Fruit fly (Drosophila melanogaster): Measurements from ENCODE around the gene CDK2AP1.

CDK2AP1 gene

dm6 chrX:11108845-11109450, 28.7 kb upstream of the CDK2AP1 start:
- peak; percentile 2 for TF ChIP-seq CG7101 (tag; optimal IDR thresholded peaks at IDR 0.05)
- peak; percentile 36 for TF ChIP-seq CG14711 (tag; optimal IDR thresholded peaks at IDR 0.05)
- TF ChIP-seq cnc (optimal IDR thresholded peaks at IDR 0.05): no peak
- no peak for TF ChIP-seq Clk (GFP tag; optimal IDR thresholded peaks at IDR 0.05)
- peak; percentile 2 for TF ChIP-seq pad (GFP tag; optimal IDR thresholded peaks at IDR 0.05)
- no peak for TF ChIP-seq CG5204 (GFP tag; optimal IDR thresholded peaks at IDR 0.05)
- no peak for TF ChIP-seq ovo (GFP tag; optimal IDR thresholded peaks at IDR 0.05)
- peak; percentile 20 for TF ChIP-seq Crg-1 (GFP tag; optimal IDR thresholded peaks at IDR 0.05)
- TF ChIP-seq bab1 (GFP tag; optimal IDR thresholded peaks at IDR 0.05): no peak
- no peak for TF ChIP-seq tj (GFP tag; optimal IDR thresholded peaks at IDR 0.05)
- no peak for TF ChIP-seq CG7045 (GFP tag; optimal IDR thresholded peaks at IDR 0.05)
- TF ChIP-seq cic (GFP tag; optimal IDR thresholded peaks at IDR 0.05): no peak
- TF ChIP-seq Hr96 (GFP tag; optimal IDR thresholded peaks at IDR 0.05): no peak
- TF ChIP-seq toe (GFP tag; optimal IDR thresholded peaks at IDR 0.05): no peak
- TF ChIP-seq Mnt (GFP tag; optimal IDR thresholded peaks at IDR 0.05): peak; percentile 100
- no peak for TF ChIP-seq kay (GFP tag; ENCODE audit: borderline replicate concordance)
- peak; percentile 22 for TF ChIP-seq CG33017 (tag; optimal IDR thresholded peaks at IDR 0.05)
- no peak for TF ChIP-seq CG12768 (GFP tag; optimal IDR thresholded peaks at IDR 0.05)
- no peak for TF ChIP-seq CG1620 (GFP tag; optimal IDR thresholded peaks at IDR 0.05)
- peak; percentile 12 for TF ChIP-seq CG11617 (GFP tag; optimal IDR thresholded peaks at IDR 0.05)

DNA sequence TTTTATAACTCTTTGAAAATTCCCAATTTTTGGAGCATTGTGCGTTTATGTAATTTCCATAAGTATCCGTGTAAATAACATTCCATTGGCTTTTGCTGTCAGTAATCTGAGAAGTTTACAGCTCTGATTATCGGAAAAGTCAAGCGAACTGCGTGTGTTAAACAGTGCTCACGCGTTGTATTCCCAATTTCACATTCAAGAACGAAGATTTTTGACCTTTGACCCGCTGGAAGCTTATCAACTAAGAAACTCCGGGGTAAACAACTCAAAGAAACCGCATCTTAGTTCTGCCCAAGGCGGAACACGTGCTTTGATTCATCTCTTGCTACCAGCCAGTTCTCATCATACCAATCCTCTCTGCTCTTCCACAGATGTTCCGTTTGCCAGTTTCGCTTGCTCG, 28.0 kb upstream of the CDK2AP1 start:
- TF ChIP-seq CG7101 (tag; optimal IDR thresholded peaks at IDR 0.05) (no peak), cnc (optimal IDR thresholded peaks at IDR 0.05) (no peak), bab1 (GFP tag; optimal IDR thresholded peaks at IDR 0.05) (no peak), CG11617 (GFP tag; optimal IDR thresholded peaks at IDR 0.05) (no peak), Hr96 (GFP tag; optimal IDR thresholded peaks at IDR 0.05) (no peak), Clk (GFP tag; optimal IDR thresholded peaks at IDR 0.05) (no peak), kay (GFP tag; ENCODE audit: borderline replicate concordance) (no peak), toe (GFP tag; optimal IDR thresholded peaks at IDR 0.05) (no peak), tj (GFP tag; optimal IDR thresholded peaks at IDR 0.05) (no peak), Mnt (GFP tag; optimal IDR thresholded peaks at IDR 0.05) (no peak), ovo (GFP tag; optimal IDR thresholded peaks at IDR 0.05) (no peak), CG5204 (GFP tag; optimal IDR thresholded peaks at IDR 0.05) (no peak)

- TF ChIP-seq CG5204 (GFP tag; optimal IDR thresholded peaks at IDR 0.05) (no peak), Hr96 (GFP tag; optimal IDR thresholded peaks at IDR 0.05) (no peak), Mnt (GFP tag; optimal IDR thresholded peaks at IDR 0.05) (no peak), CG1620 (GFP tag; optimal IDR thresholded peaks at IDR 0.05) (no peak), CG11617 (GFP tag; optimal IDR thresholded peaks at IDR 0.05) (no peak), cic (GFP tag; optimal IDR thresholded peaks at IDR 0.05) (no peak), CG7045 (GFP tag; optimal IDR thresholded peaks at IDR 0.05) (no peak), toe (GFP tag; optimal IDR thresholded peaks at IDR 0.05) (no peak), Crg-1 (GFP tag; optimal IDR thresholded peaks at IDR 0.05) (no peak), bab1 (GFP tag; optimal IDR thresholded peaks at IDR 0.05) (no peak), CG33017 (tag; optimal IDR thresholded peaks at IDR 0.05) (no peak), cnc (optimal IDR thresholded peaks at IDR 0.05) (no peak), Clk (GFP tag; optimal IDR thresholded peaks at IDR 0.05) (no peak), kay (GFP tag; ENCODE audit: borderline replicate concordance) (no peak), ovo (GFP tag; optimal IDR thresholded peaks at IDR 0.05) (no peak), pad (GFP tag; optimal IDR thresholded peaks at IDR 0.05) (no peak), CG7101 (tag; optimal IDR thresholded peaks at IDR 0.05) (no peak), CG12768 (GFP tag; optimal IDR thresholded peaks at IDR 0.05) (no peak), tj (GFP tag; optimal IDR thresholded peaks at IDR 0.05) (no peak), CG14711 (tag; optimal IDR thresholded peaks at IDR 0.05) (no peak)
Measured at dm6 chrX:11123561-11123960, 14.1 kb upstream of the CDK2AP1 start.

- TF ChIP-seq CG12768 (GFP tag; optimal IDR thresholded peaks at IDR 0.05) (no peak), Mnt (GFP tag; optimal IDR thresholded peaks at IDR 0.05) (peak; percentile 7)
Measured at dm6 chrX:11124126-11124748, 13.4 kb upstream of the CDK2AP1 start, which contains the start of gene CG11122. TSS of gene CG11122 (minus strand) at chrX:11124726.

DNA sequence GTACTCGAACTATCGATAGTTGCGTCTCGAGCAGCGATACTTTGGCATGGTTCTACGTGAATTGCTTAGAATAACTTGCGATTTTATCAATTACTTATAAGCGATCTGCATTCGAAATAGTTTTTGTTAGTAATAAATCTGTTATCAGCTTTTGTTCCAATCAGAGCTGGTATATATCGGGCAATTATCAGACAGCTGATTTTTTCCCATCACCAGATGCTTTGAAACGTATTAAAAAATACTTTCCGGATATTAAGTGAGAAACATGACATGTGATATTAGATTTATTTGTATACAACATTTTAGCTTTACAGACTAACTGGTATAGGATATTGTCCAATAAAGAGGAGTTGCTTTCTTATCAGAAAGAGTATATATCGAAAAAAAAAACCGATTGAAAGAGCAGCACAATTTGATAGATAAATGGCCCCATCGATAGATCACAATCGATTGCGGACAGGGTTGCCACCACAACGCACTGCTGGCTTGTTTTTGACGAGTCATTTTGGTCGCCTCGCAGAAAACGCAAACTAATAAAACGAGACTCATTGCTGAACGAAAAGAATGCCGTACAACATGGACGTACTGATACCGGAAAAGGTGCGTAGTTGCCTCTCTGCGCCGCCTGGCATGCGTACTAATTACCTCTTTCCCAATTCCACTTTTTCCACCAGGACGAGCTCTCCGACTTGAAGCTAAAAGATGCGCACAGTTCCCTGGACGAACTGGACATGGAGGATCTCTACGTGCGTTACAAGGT, 12.7 kb upstream of the CDK2AP1 start, which contains the start of gene Rpt3:
Gene Rpt3, plus strand, starts transcription at position 353 of the 760 bp plus-strand sequence.
- TF ChIP-seq Mnt (GFP tag; optimal IDR thresholded peaks at IDR 0.05) (no peak), CG7101 (tag; optimal IDR thresholded peaks at IDR 0.05) (peak; percentile 33), ovo (GFP tag; optimal IDR thresholded peaks at IDR 0.05) (peak; percentile 46), Clk (GFP tag; optimal IDR thresholded peaks at IDR 0.05) (no peak), toe (GFP tag; optimal IDR thresholded peaks at IDR 0.05) (no peak), cnc (optimal IDR thresholded peaks at IDR 0.05) (peak; percentile 86 to 97), CG7045 (GFP tag; optimal IDR thresholded peaks at IDR 0.05) (no peak), tj (GFP tag; optimal IDR thresholded peaks at IDR 0.05) (peak; percentile 37), CG11617 (GFP tag; optimal IDR thresholded peaks at IDR 0.05) (peak; percentile 34), Crg-1 (GFP tag; optimal IDR thresholded peaks at IDR 0.05) (no peak), CG14711 (tag; optimal IDR thresholded peaks at IDR 0.05) (peak; percentile 91), CG1620 (GFP tag; optimal IDR thresholded peaks at IDR 0.05) (peak; percentile 34)
